Fruit fly (Drosophila melanogaster): ENCODE measurements around the gene CG18749.

- no peak for TF ChIP-seq CG1620 (GFP tag; optimal IDR thresholded peaks at IDR 0.05)
- TF ChIP-seq CG14711 (tag; optimal IDR thresholded peaks at IDR 0.05) = no peak
- TF ChIP-seq CG7101 (tag; optimal IDR thresholded peaks at IDR 0.05) = no peak
- no peak for TF ChIP-seq CG7045 (GFP tag; optimal IDR thresholded peaks at IDR 0.05)
- TF ChIP-seq kay (GFP tag; ENCODE audit: borderline replicate concordance) = no peak
Observed at dm6 chr3R:8282727-8283126, 38.9 kb downstream of the CG18749 start.

All from whole organism, adult.